Worm (Caenorhabditis elegans) whole organism, L2 larva: ENCODE measurements around the gene ech-6.

Experiments used
- ZK546.5 ChIP-seq: sonication (generic microtip); optimal IDR thresholded peaks from 2 replicates; lab custom pipeline; 2017; ENCODE audit warnings: missing biosample characterization, missing genetic modification characterization
- aly-2 ChIP-seq: fragments of 150-350 bp; optimal IDR thresholded peaks from 2 replicates; lab custom pipeline; 2014; ENCODE audit warnings: missing biosample characterization, missing genetic modification characterization
- elt-1 ChIP-seq: fragments of 150-350 bp; optimal IDR thresholded peaks from 2 replicates; lab custom pipeline; 2014; ENCODE audit warnings: missing biosample characterization, missing genetic modification characterization
- fos-1 ChIP-seq: fragments of 150-350 bp; optimal IDR thresholded peaks from 2 replicates; lab custom pipeline; 2014; ENCODE audit warnings: missing biosample characterization, missing genetic modification characterization
- lin-11 ChIP-seq: fragments of 150-350 bp; sonication (generic microtip); optimal IDR thresholded peaks from 2 replicates; lab custom pipeline; 2014; ENCODE audit warnings: missing biosample characterization, missing genetic modification characterization, inconsistent platforms, mixed read lengths
- lsy-2 ChIP-seq, 2 experiments: fragments of 150-350 bp in 1 of 2; sonication (generic microtip) in 1 of 2; optimal IDR thresholded peaks; 2 replicates each; lab custom pipeline; 2014 to 2017; ENCODE audit warnings: missing biosample characterization in 2 of 2, missing genetic modification characterization in 2 of 2
- nhr-12 ChIP-seq: fragments of 150-350 bp; optimal IDR thresholded peaks from 2 replicates; lab custom pipeline; 2014; ENCODE audit warnings: missing biosample characterization, missing genetic modification characterization
- nhr-237 ChIP-seq: fragments of 150-350 bp; optimal IDR thresholded peaks from 2 replicates; lab custom pipeline; 2014; ENCODE audit warnings: missing biosample characterization, missing genetic modification characterization
- nhr-6 ChIP-seq: fragments of 150-350 bp; optimal IDR thresholded peaks from 2 replicates; lab custom pipeline; 2014; ENCODE audit warnings: missing biosample characterization, missing genetic modification characterization
- skn-1 ChIP-seq: sonication (generic microtip); optimal IDR thresholded peaks from 2 replicates; lab custom pipeline; 2017; ENCODE audit warnings: missing biosample characterization, missing genetic modification characterization
- snpc-4 ChIP-seq: fragments of 150-350 bp; optimal IDR thresholded peaks from 2 replicates; lab custom pipeline; 2014; ENCODE audit warnings: missing biosample characterization, missing genetic modification characterization
- unc-62 ChIP-seq: fragments of 150-350 bp; optimal IDR thresholded peaks from 2 replicates; lab custom pipeline; 2014; ENCODE audit warnings: missing biosample characterization, missing genetic modification reagents, missing genetic modification characterization
- zag-1 ChIP-seq: fragments of 150-350 bp; optimal IDR thresholded peaks from 2 replicates; lab custom pipeline; 2014; ENCODE audit warnings: missing biosample characterization, missing genetic modification characterization
- ztf-11 ChIP-seq: sonication (generic microtip); optimal IDR thresholded peaks from 2 replicates; lab custom pipeline; 2017; ENCODE audit warnings: missing biosample characterization, missing genetic modification characterization

ce11 chrIII:9746665-9747064, 6.0 kb downstream of the ech-6 start:
- TF ChIP-seq nhr-12 (tag; lab: Kevin White, UChicago) (no peak), skn-1 (tag; lab: Kevin White, UChicago) (no peak), ZK546.5 (tag; lab: Kevin White, UChicago) (no peak), aly-2 (tag; lab: Kevin White, UChicago) (no peak), nhr-6 (tag; lab: Kevin White, UChicago) (no peak), fos-1 (no peak), lin-11 (no peak), ztf-11 (tag; lab: Kevin White, UChicago) (no peak), snpc-4 (tag; lab: Kevin White, UChicago) (no peak), elt-1 (tag; lab: Kevin White, UChicago) (no peak), nhr-237 (no peak), lsy-2 (tag; optimal IDR thresholded peaks at IDR 0.05; lab: Kevin White, UChicago) (no peak), unc-62 (no peak), zag-1 (tag; lab: Kevin White, UChicago) (no peak)
